Fruit fly (Drosophila melanogaster) S2 (cell line): ENCODE results near the gene TotM.

Experiments
- CG8478 ChIP-seq: fragments of >200 bp; optimal IDR thresholded peaks from 2 replicates; lab custom pipeline; 2018
- CTCF ChIP-seq, 2 experiments: fragments of >200 bp; optimal IDR thresholded peaks; 2 replicates each; lab custom pipeline; 2018

- no peak for TF ChIP-seq CG8478 (lab: Kevin White, UChicago)
- TF ChIP-seq CTCF (optimal IDR thresholded peaks at IDR 0.05; lab: Kevin White, UChicago): no peak
These were observed 30.1 kb upstream of the TotM start for dm6 chr2L:5299628-5299986.
